Worm (Caenorhabditis elegans) whole organism, midembryonic: ENCODE data around the gene mltn-10.

Source experiments
- T22C8.4 ChIP-seq: fragments of 200-800 bp; sonication (Bioruptor generic); IDR thresholded peaks from 2 replicates; pipeline ENCODE4 v1.3.6; 2022; ENCODE audit warnings: missing genetic modification characterization, missing compliant biosample characterization
- cog-1 ChIP-seq: sonication (generic microtip); optimal IDR thresholded peaks from 2 replicates; lab custom pipeline; 2016; ENCODE audit warnings: missing genetic modification characterization, missing compliant biosample characterization
- flt-1 ChIP-seq: fragments of 200-800 bp; sonication (Bioruptor generic); IDR thresholded peaks from 2 replicates; pipeline ENCODE4 v1.3.6; 2022; ENCODE audit warnings: missing genetic modification characterization, missing compliant biosample characterization
- klf-2 ChIP-seq: fragments of 200-800 bp; sonication (Bioruptor generic); conservative IDR thresholded peaks from 2 replicates; pipeline ENCODE4 v1.3.6; 2022; ENCODE audit warnings: missing genetic modification reagents, missing genetic modification characterization, missing compliant biosample characterization
- med-1 ChIP-seq: sonication (generic microtip); optimal IDR thresholded peaks from 2 replicates; lab custom pipeline; 2017; ENCODE audit warnings: missing genetic modification characterization, mild to moderate bottlenecking, missing compliant biosample characterization, antibody characterized with exemption, missing genetic modification reagents; ENCODE audit not compliant: insufficient read depth
- ref-1 ChIP-seq: fragments of 200-800 bp; sonication (Bioruptor generic); conservative IDR thresholded peaks from 2 replicates; pipeline ENCODE4 v1.3.6; 2022; ENCODE audit warnings: missing genetic modification reagents, missing genetic modification characterization, missing compliant biosample characterization
- ztf-23 ChIP-seq: fragments of 200-800 bp; sonication (Bioruptor generic); IDR thresholded peaks from 2 replicates; pipeline ENCODE4 v1.3.6; 2022; ENCODE audit warnings: missing genetic modification reagents, missing genetic modification characterization, missing compliant biosample characterization
- ztf-29 ChIP-seq: fragments of 200-800 bp; sonication (Bioruptor generic); IDR thresholded peaks from 2 replicates; pipeline ENCODE4 v1.3.6; 2022; ENCODE audit warnings: missing genetic modification reagents, missing genetic modification characterization, missing compliant biosample characterization

ce11 chrII:14592629-14593028, 30.2 kb upstream of the mltn-10 start:
- TF ChIP-seq klf-2 (no peak), T22C8.4 (GFP tag; lab: Robert Waterston, UW) (no peak), ztf-23 (GFP tag; lab: Robert Waterston, UW) (no peak), ref-1 (GFP tag; lab: Robert Waterston, UW) (no peak), cog-1 (tag; lab: Kevin White, UChicago) (no peak), ztf-29 (no peak), flt-1 (GFP tag; lab: Robert Waterston, UW) (no peak), med-1 (GFP tag; lab: Kevin White, UChicago) (no peak)
